Fruit fly (Drosophila melanogaster) whole organism, prepupa: ENCODE data around the gene CG4789.

Source experiments
- CG16779 ChIP-seq: fragments of 200-800 bp; sonication (Bioruptor generic); optimal IDR thresholded peaks from 3 replicates; lab custom pipeline; 2017; ENCODE audit warnings: missing biosample characterization, mild to moderate bottlenecking, missing genetic modification characterization
- CG4318 ChIP-seq: fragments of 200-800 bp; sonication (Bioruptor generic); optimal IDR thresholded peaks from 3 replicates; lab custom pipeline; 2017; ENCODE audit warnings: missing biosample characterization, mild to moderate bottlenecking, missing genetic modification characterization
- achi ChIP-seq: fragments of 200-800 bp; sonication (Bioruptor generic); optimal IDR thresholded peaks from 3 replicates; lab custom pipeline; 2016; ENCODE audit warnings: missing biosample characterization, missing genetic modification characterization
- lz ChIP-seq: fragments of 200-800 bp; sonication (Bioruptor generic); optimal IDR thresholded peaks from 3 replicates; lab custom pipeline; 2016; ENCODE audit warnings: missing biosample characterization, missing genetic modification characterization

dm6 chrX:16844295-16844694 lies 43.6 kb downstream of the CG4789 start, which contains the start of gene RSG7:
- TF ChIP-seq CG4318 (GFP tag; lab: Kevin White, UChicago), result no peak
- TF ChIP-seq lz, result no peak
- no peak for TF ChIP-seq achi (GFP tag; lab: Kevin White, UChicago)
- no peak for TF ChIP-seq CG16779
